Worm (Caenorhabditis elegans): ENCODE results near the gene exos-4.1.

Gene exos-4.1

DNA sequence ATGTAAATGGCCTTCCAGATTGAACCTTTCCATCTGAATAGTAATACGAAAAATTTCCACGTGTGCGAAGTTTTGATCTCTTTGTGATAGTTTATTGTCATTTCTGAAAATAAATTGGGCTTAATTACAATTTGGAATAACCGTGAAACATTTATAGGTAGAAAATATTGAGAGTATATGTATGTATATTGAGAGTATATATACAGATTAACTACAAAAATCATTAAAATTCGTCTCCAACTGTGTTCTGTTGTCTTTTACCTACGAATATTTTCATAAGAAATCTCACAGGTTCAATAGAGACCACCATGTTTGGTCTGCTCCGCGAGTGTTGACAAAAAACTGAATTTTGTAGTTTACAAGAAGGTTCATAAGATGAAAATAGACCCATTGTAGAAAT lies 14.2 kb downstream of the exos-4.1 start, which contains the start of gene best-2:
best-2 (minus strand) TSS at position 101 of the 400 bp plus-strand sequence.
- no peak for TF ChIP-seq ztf-11 (tag; optimal IDR thresholded peaks at IDR 0.05)
- no peak for TF ChIP-seq snpc-4 (tag; optimal IDR thresholded peaks at IDR 0.05)
- no peak for TF ChIP-seq nhr-28 (tag; optimal IDR thresholded peaks at IDR 0.05)
- TF ChIP-seq lin-32 (GFP tag; optimal IDR thresholded peaks at IDR 0.05): no peak
- no peak for TF ChIP-seq pha-4 (tag; optimal IDR thresholded peaks at IDR 0.05)
- TF ChIP-seq nhr-2 (tag; optimal IDR thresholded peaks at IDR 0.05): no peak
- no peak for TF ChIP-seq unc-39 (tag; optimal IDR thresholded peaks at IDR 0.05)
- TF ChIP-seq ces-1 (GFP tag; optimal IDR thresholded peaks at IDR 0.05): no peak
- TF ChIP-seq ceh-43 (GFP tag; optimal IDR thresholded peaks at IDR 0.05): no peak
- no peak for TF ChIP-seq ceh-83 (GFP tag; optimal IDR thresholded peaks at IDR 0.05)
- no peak for TF ChIP-seq M03D4.4 (tag; optimal IDR thresholded peaks at IDR 0.05)
- no peak for TF ChIP-seq lsy-2 (tag; optimal IDR thresholded peaks at IDR 0.05)
- TF ChIP-seq zip-8 (tag; optimal IDR thresholded peaks at IDR 0.05): no peak
- TF ChIP-seq sem-2 (GFP tag; optimal IDR thresholded peaks at IDR 0.05): no peak
- no peak for TF ChIP-seq nhr-237 (tag; optimal IDR thresholded peaks at IDR 0.05)
- no peak for TF ChIP-seq mab-5 (tag; optimal IDR thresholded peaks at IDR 0.05)
- no peak for TF ChIP-seq hlh-1 (tag; optimal IDR thresholded peaks at IDR 0.05)

DNA sequence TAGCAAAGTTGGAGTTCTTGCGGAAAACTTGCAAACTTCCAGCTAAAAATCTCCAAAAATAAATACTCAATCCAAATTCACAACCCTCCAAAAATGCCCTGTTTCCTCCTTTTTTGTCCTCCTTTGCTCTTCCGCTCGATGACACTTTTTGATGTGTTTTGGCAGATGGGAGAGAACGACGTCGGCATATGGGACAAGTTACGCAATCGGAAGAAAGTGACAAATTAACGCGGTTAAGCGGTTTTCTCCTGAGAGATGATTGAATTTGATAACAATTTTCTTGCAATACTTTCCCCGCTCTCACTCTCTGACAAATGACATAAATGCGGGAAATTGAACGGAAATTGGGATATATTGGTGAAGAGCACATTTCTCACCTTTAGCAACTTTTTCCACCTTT lies 17.9 kb downstream of the exos-4.1 start:
- peak; percentile 51 for TF ChIP-seq cnd-1 (tag; optimal IDR thresholded peaks at IDR 0.05)
- peak; percentile 3 for TF ChIP-seq unc-62 (GFP tag; optimal IDR thresholded peaks at IDR 0.05)
- TF ChIP-seq nhr-2 (tag; optimal IDR thresholded peaks at IDR 0.05): peak; percentile 59
- peak; percentile 60 for TF ChIP-seq zip-8 (tag; optimal IDR thresholded peaks at IDR 0.05)
- no peak for TF ChIP-seq mep-1 (tag; optimal IDR thresholded peaks at IDR 0.05)
- TF ChIP-seq unc-120 (tag; optimal IDR thresholded peaks at IDR 0.05; ENCODE audit: poor library complexity, severe bottlenecking): no peak
- TF ChIP-seq ceh-83 (GFP tag; optimal IDR thresholded peaks at IDR 0.05): no peak
- no peak for TF ChIP-seq bed-3 (GFP tag; optimal IDR thresholded peaks at IDR 0.05)
- no peak for TF ChIP-seq lin-13 (tag; optimal IDR thresholded peaks at IDR 0.05)

DNA sequence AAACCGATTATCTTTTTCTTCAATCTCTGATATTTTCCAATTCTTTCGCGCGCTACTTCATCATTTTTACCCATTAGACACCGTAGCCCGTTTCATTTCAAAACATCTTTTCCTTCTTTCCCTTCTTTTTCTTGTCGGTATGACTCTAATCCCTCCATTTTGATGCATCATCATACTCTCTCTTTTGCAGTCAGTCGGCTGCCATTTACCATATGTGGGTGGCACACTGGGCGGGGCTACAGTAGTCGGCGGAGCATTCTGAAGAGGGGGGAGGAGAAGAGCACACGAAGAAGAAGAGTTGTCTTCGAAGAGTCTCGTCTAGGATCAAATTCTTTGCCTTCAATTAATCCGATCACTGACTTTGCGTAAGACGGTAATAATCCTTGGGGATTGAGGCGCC lies 20.0 kb downstream of the exos-4.1 start, which contains the start of gene unc-30:
unc-30 (plus strand) TSS at position 184 of the 400 bp plus-strand sequence.
- TF ChIP-seq lsy-2 (tag; optimal IDR thresholded peaks at IDR 0.05) (peak; percentile 58), nhr-237 (tag; optimal IDR thresholded peaks at IDR 0.05) (no peak), nhr-12 (tag; optimal IDR thresholded peaks at IDR 0.05) (no peak), cnd-1 (tag; optimal IDR thresholded peaks at IDR 0.05) (no peak), nhr-76 (tag; optimal IDR thresholded peaks at IDR 0.05) (no peak), ceh-43 (GFP tag; optimal IDR thresholded peaks at IDR 0.05) (no peak), ceh-39 (tag; optimal IDR thresholded peaks at IDR 0.05) (no peak), ceh-83 (GFP tag; optimal IDR thresholded peaks at IDR 0.05) (no peak)

DNA sequence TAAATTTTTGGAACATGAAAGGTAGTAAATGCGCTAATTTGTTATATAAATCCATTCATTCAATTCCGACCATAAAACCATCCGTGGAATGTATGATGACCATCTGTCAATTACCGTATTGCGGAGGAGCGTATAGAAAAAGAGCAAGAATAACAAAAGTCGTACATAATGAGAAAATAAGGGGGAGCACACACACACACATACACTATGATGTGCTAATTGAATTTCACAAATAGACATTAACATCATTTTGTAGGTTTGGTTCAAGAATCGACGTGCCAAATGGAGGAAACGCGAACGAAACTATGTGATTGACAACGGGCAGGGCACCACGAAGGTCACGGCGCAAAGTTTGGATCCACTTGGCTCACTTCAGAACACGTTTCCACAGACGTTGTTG lies 22.6 kb downstream of the exos-4.1 start:
- peak; percentile 67 for TF ChIP-seq ces-1 (GFP tag; optimal IDR thresholded peaks at IDR 0.05)
- TF ChIP-seq flh-1 (GFP tag; optimal IDR thresholded peaks at IDR 0.05): no peak
- TF ChIP-seq hlh-1 (tag; optimal IDR thresholded peaks at IDR 0.05): no peak
- no peak for TF ChIP-seq mep-1 (tag; optimal IDR thresholded peaks at IDR 0.05)
- TF ChIP-seq cnd-1 (tag; optimal IDR thresholded peaks at IDR 0.05): peak; percentile 57
- TF ChIP-seq nhr-12 (tag; optimal IDR thresholded peaks at IDR 0.05): no peak
- no peak for TF ChIP-seq tbx-8 (GFP tag; optimal IDR thresholded peaks at IDR 0.05)

DNA sequence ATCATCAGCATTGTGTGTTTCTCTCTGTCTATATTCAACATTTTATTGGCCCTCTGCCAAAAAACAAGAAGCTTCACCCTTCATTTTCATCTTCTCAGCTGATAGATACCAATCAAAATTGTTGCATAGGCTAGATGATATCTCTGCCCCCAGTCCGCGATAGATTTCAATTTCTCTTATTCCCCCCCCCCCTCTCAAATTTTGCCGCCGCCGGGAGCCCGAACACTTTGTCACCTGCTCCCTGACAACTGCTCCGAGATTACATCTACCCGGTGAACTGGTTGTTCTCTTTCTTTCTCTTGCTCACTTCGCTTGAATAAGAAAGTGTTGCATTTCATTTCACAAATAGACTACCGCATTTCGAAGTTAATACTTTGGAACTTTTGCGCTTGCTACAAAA lies 27.2 kb downstream of the exos-4.1 start:
- peak; percentile 92 for TF ChIP-seq hlh-1 (tag; optimal IDR thresholded peaks at IDR 0.05)
- TF ChIP-seq unc-62 (GFP tag; optimal IDR thresholded peaks at IDR 0.05): peak; percentile 17
- TF ChIP-seq nhr-2 (tag; optimal IDR thresholded peaks at IDR 0.05): no peak

DNA sequence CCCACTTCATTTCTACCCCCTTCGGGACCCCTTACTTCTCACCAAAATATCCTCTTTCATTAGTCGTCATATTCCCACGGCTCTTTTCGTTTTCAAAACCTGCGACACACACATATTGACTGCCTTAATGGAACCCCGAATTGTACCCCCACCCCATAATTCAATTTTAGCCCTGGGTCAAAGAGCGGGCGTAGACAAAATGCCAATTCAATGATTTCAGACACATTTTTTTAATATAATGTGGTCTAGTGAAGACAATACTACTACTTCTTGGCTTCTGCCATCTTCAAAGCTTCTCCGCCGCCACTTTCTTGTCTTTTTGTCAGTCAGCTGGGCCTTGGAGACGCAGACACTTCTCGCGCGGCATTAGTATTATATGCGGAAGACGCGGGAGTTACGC lies 28.9 kb downstream of the exos-4.1 start:
- TF ChIP-seq ces-1 (GFP tag; optimal IDR thresholded peaks at IDR 0.05) (peak; percentile 55), unc-120 (tag; optimal IDR thresholded peaks at IDR 0.05; ENCODE audit: poor library complexity, severe bottlenecking) (no peak), sem-2 (GFP tag; optimal IDR thresholded peaks at IDR 0.05) (no peak)

DNA sequence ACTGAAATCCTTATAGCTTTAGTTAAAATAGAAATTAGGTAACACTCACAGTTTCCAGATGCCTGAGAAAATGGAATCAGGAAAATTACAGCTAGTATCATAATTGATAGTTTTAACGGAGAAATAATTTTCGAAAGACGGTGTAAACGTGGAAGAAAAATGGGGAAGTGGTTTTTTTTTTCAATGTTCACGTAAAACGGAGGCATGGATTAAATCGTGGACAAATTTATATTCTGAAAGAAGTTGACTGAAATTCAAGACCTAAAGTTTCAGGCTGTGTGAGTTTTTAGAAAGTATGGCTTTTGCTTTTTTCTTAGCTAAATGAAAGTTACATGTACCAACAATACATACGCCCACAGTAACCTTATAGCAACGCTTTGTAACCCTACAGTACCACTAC lies 43.5 kb downstream of the exos-4.1 start, which contains the start of gene spe-43:
spe-43 (minus strand) TSS at position 101 of the 400 bp plus-strand sequence.
- no peak for TF ChIP-seq M03D4.4 (tag; optimal IDR thresholded peaks at IDR 0.05)
- no peak for TF ChIP-seq lsy-2 (tag; optimal IDR thresholded peaks at IDR 0.05)
- no peak for TF ChIP-seq zip-8 (tag; optimal IDR thresholded peaks at IDR 0.05)
- TF ChIP-seq sem-2 (GFP tag; optimal IDR thresholded peaks at IDR 0.05): no peak
- TF ChIP-seq unc-39 (tag; optimal IDR thresholded peaks at IDR 0.05): no peak
- no peak for TF ChIP-seq ceh-39 (tag; optimal IDR thresholded peaks at IDR 0.05)
